Worm (Caenorhabditis elegans): Measurements from ENCODE around the gene T26A5.6.

Gene T26A5.6

ce11 chrIII:6482918-6483317 lies 32.4 kb upstream of the T26A5.6 start, which contains the start of gene chtb-2:
TSS of gene chtb-2 (plus strand) at chrIII:6483218.
- TF ChIP-seq rnt-1 (tag; optimal IDR thresholded peaks at IDR 0.05) (no peak), ama-1 (optimal IDR thresholded peaks at IDR 0.05) (no peak), grh-1 (GFP tag; IDR thresholded peaks at IDR 0.05) (no peak), fkh-4 (tag; optimal IDR thresholded peaks at IDR 0.05; ENCODE audit: borderline replicate concordance) (no peak), C04F5.9 (tag; optimal IDR thresholded peaks at IDR 0.05) (no peak), hlh-4 (tag; optimal IDR thresholded peaks at IDR 0.05) (no peak), hlh-17 (GFP tag; optimal IDR thresholded peaks at IDR 0.05; ENCODE audit: borderline replicate concordance) (no peak), mab-9 (GFP tag; IDR thresholded peaks at IDR 0.05) (no peak)

- no peak for TF ChIP-seq tlp-1 (tag; optimal IDR thresholded peaks at IDR 0.05)
Measured at ce11 chrIII:6479439-6479838, 28.9 kb upstream of the T26A5.6 start.

- TF ChIP-seq C34B4.2 (tag; optimal IDR thresholded peaks at IDR 0.05) (no peak), nhr-11 (tag; optimal IDR thresholded peaks at IDR 0.05) (no peak), snpc-4 (tag; optimal IDR thresholded peaks at IDR 0.05) (no peak)
Measured at ce11 chrIII:6478256-6479004, 27.9 kb upstream of the T26A5.6 start, which contains the start of gene zip-8. TSS of gene zip-8 (plus strand) at chrIII:6478955.

ce11 chrIII:6476380-6476779 lies 25.9 kb upstream of the T26A5.6 start:
- TF ChIP-seq fkh-8 (tag; optimal IDR thresholded peaks at IDR 0.05): no peak
- TF ChIP-seq fos-1 (tag; optimal IDR thresholded peaks at IDR 0.05): no peak
- no peak for TF ChIP-seq lsy-2 (tag; optimal IDR thresholded peaks at IDR 0.05)
- no peak for TF ChIP-seq hlh-4 (tag; optimal IDR thresholded peaks at IDR 0.05)
- TF ChIP-seq sup-37 (GFP tag; optimal IDR thresholded peaks at IDR 0.05): no peak
- TF ChIP-seq blmp-1 (tag; optimal IDR thresholded peaks at IDR 0.05): no peak
- no peak for TF ChIP-seq nhr-237 (tag; optimal IDR thresholded peaks at IDR 0.05)
- no peak for TF ChIP-seq pag-3 (tag; optimal IDR thresholded peaks at IDR 0.05; ENCODE audit: borderline replicate concordance, insufficient read depth)
- no peak for TF ChIP-seq lin-14 (GFP tag; optimal IDR thresholded peaks at IDR 0.05)
- TF ChIP-seq unc-30 (tag; optimal IDR thresholded peaks at IDR 0.05): no peak
- no peak for TF ChIP-seq lir-3 (tag; optimal IDR thresholded peaks at IDR 0.05; ENCODE audit: poor library complexity)
- no peak for TF ChIP-seq efl-3 (GFP tag; optimal IDR thresholded peaks at IDR 0.05)
- TF ChIP-seq ama-1 (optimal IDR thresholded peaks at IDR 0.05): no peak
- no peak for TF ChIP-seq nhr-85 (tag)
- no peak for TF ChIP-seq jun-1 (tag; optimal IDR thresholded peaks at IDR 0.05)
- TF ChIP-seq snu-23 (GFP tag; optimal IDR thresholded peaks at IDR 0.05): no peak
- TF ChIP-seq aha-1 (tag; optimal IDR thresholded peaks at IDR 0.05): no peak
- TF ChIP-seq nhr-20 (tag; optimal IDR thresholded peaks at IDR 0.05): no peak

- TF ChIP-seq nhr-90 (tag; optimal IDR thresholded peaks at IDR 0.05; ENCODE audit: poor library complexity): no peak
- no peak for TF ChIP-seq ces-1 (GFP tag; optimal IDR thresholded peaks at IDR 0.05)
- no peak for TF ChIP-seq C34B4.2 (tag; optimal IDR thresholded peaks at IDR 0.05)
- TF ChIP-seq lir-3 (tag; optimal IDR thresholded peaks at IDR 0.05; ENCODE audit: poor library complexity): no peak
- TF ChIP-seq nhr-47 (tag; optimal IDR thresholded peaks at IDR 0.05): no peak
Measured at ce11 chrIII:6471451-6471850, 21.0 kb upstream of the T26A5.6 start, which contains the start of gene wht-6. TSS of gene wht-6 (plus strand) at chrIII:6471751.

- TF ChIP-seq elt-2 (tag; optimal IDR thresholded peaks at IDR 0.05) (no peak), unc-86 (tag; optimal IDR thresholded peaks at IDR 0.05) (no peak), pax-3 (tag; optimal IDR thresholded peaks at IDR 0.05) (no peak), lsy-2 (tag; optimal IDR thresholded peaks at IDR 0.05) (no peak), efl-1 (optimal IDR thresholded peaks at IDR 0.05) (no peak), efl-1 (GFP tag; optimal IDR thresholded peaks at IDR 0.05 in 1 of 2) (no peak), snpc-4 (tag; optimal IDR thresholded peaks at IDR 0.05) (no peak), ces-1 (GFP tag; optimal IDR thresholded peaks at IDR 0.05) (no peak), mdl-1 (tag; optimal IDR thresholded peaks at IDR 0.05) (no peak), hlh-17 (GFP tag; optimal IDR thresholded peaks at IDR 0.05; ENCODE audit: borderline replicate concordance) (no peak), hpl-2 (GFP tag; optimal IDR thresholded peaks at IDR 0.05) (no peak)
Measured at ce11 chrIII:6467005-6467404, 16.5 kb upstream of the T26A5.6 start, which contains the start of gene T26A5.2. TSS of gene T26A5.2 (plus strand) at chrIII:6467305.

Measured in whole organism, L1 larva.